Fruit fly (Drosophila melanogaster) Kc167 (cell line): ENCODE measurements around the gene Trc8.

Experiments used
- Sin3A ChIP-seq: fragments of >200 bp; optimal IDR thresholded peaks from 2 replicates; lab custom pipeline; 2018; ENCODE audit warnings: missing external identifiers
- insv ChIP-seq: fragments of >200 bp; optimal IDR thresholded peaks from 3 replicates; lab custom pipeline; 2018; ENCODE audit warnings: missing external identifiers
- psq ChIP-seq: fragments of >200 bp; optimal IDR thresholded peaks from 2 replicates; lab custom pipeline; 2017; ENCODE audit warnings: missing external identifiers

dm6 chr3R:29457779-29458382 lies 45.7 kb downstream of the Trc8 start:
- TF ChIP-seq psq: no peak
- no peak for TF ChIP-seq Sin3A (lab: Kevin White, UChicago)
- TF ChIP-seq insv (lab: Kevin White, UChicago): no peak
